Fruit fly (Drosophila melanogaster) whole organism, pupa: Measurements from ENCODE around the gene CG11523.

Experiments
- CG14655 ChIP-seq: fragments of 200-800 bp; sonication (Bioruptor generic); optimal IDR thresholded peaks from 3 replicates; lab custom pipeline; 2017; ENCODE audit warnings: mild to moderate bottlenecking, missing biosample characterization, missing genetic modification reagents, missing genetic modification characterization
- CG32121 ChIP-seq: fragments of 200-800 bp; sonication (Bioruptor generic); IDR thresholded peaks from 2 replicates; pipeline ENCODE4 v1.3.6; 2022; ENCODE audit warnings: missing biosample characterization, missing genetic modification characterization
- CG4496 ChIP-seq: fragments of 200-800 bp; sonication (Bioruptor generic); IDR thresholded peaks from 3 replicates; pipeline ENCODE4 v1.3.6; 2022; ENCODE audit warnings: missing biosample characterization, missing genetic modification characterization
- D1 ChIP-seq: fragments of 200-800 bp; sonication (Bioruptor generic); optimal IDR thresholded peaks from 2 replicates; lab custom pipeline; 2018; ENCODE audit warnings: missing biosample characterization, mild to moderate bottlenecking, missing genetic modification characterization, moderate library complexity
- Pif1A ChIP-seq: fragments of 200-800 bp; sonication (Bioruptor generic); optimal IDR thresholded peaks from 3 replicates; lab custom pipeline; 2016; ENCODE audit warnings: missing biosample characterization, missing genetic modification characterization
- gl ChIP-seq: fragments of 200-800 bp; sonication (Bioruptor generic); optimal IDR thresholded peaks from 2 replicates; lab custom pipeline; 2018; ENCODE audit warnings: missing biosample characterization, mild to moderate bottlenecking, missing genetic modification characterization
- rn ChIP-seq: fragments of 200-800 bp; sonication (Bioruptor generic); IDR thresholded peaks from 2 replicates; pipeline ENCODE4 v1.3.6; 2022; ENCODE audit warnings: missing biosample characterization, missing genetic modification characterization

dm6 chr3L:22287994-22288766, 21.7 kb upstream of the CG11523 start, which contains the start of the genes Hem and IleRS:
- peak; percentile 39 for TF ChIP-seq gl
- TF ChIP-seq rn, result peak; percentile 83; the same call in 1 of the 2 replicates
- peak; percentile 90 for TF ChIP-seq CG32121 (GFP tag; lab: Robert Waterston, UW)
- TF ChIP-seq D1 (tag; lab: Kevin White, UChicago), result no peak
- TF ChIP-seq Pif1A (GFP tag; lab: Kevin White, UChicago), result no peak
- peak; percentile 94 for TF ChIP-seq CG4496 (GFP tag; lab: Robert Waterston, UW)
- no peak for TF ChIP-seq CG14655 (GFP tag; lab: Kevin White, UChicago)
